Fruit fly (Drosophila melanogaster) whole organism, embryonic: ENCODE results near the gene PIG-T.

Source experiments
- CG10979 ChIP-seq: fragments of 200-800 bp; sonication (Bioruptor generic); optimal IDR thresholded peaks from 2 replicates; lab custom pipeline; 2018; ENCODE audit warnings: missing biosample characterization, mild to moderate bottlenecking, missing genetic modification characterization, moderate library complexity
- CG12769 ChIP-seq: fragments of 200-800 bp; sonication (Bioruptor generic); optimal IDR thresholded peaks from 2 replicates; lab custom pipeline; 2019; ENCODE audit warnings: missing biosample characterization, mild to moderate bottlenecking, missing genetic modification characterization, moderate library complexity
- CG13775 ChIP-seq: fragments of 200-800 bp; sonication (Bioruptor generic); optimal IDR thresholded peaks from 3 replicates; lab custom pipeline; 2017; ENCODE audit warnings: missing biosample characterization, mild to moderate bottlenecking, missing genetic modification characterization
- CG15479 ChIP-seq: fragments of 200-800 bp; sonication (Bioruptor generic); optimal IDR thresholded peaks from 3 replicates; lab custom pipeline; 2019; ENCODE audit warnings: missing biosample characterization, mild to moderate bottlenecking, missing genetic modification characterization, moderate library complexity
- CG17186 ChIP-seq: fragments of 200-800 bp; sonication (Bioruptor generic); optimal IDR thresholded peaks from 3 replicates; lab custom pipeline; 2017; ENCODE audit warnings: missing biosample characterization, missing genetic modification reagents, missing genetic modification characterization
- CG17385 ChIP-seq: fragments of 200-800 bp; sonication (Bioruptor generic); optimal IDR thresholded peaks from 3 replicates; lab custom pipeline; 2018; ENCODE audit warnings: missing biosample characterization, mild to moderate bottlenecking, missing genetic modification characterization
- CG17612 ChIP-seq: fragments of 200-800 bp; sonication (Bioruptor generic); IDR thresholded peaks from 2 replicates; pipeline ENCODE4 v1.3.6; 2022; ENCODE audit warnings: missing biosample characterization, missing genetic modification characterization
- CG17829 ChIP-seq: fragments of 200-800 bp; optimal IDR thresholded peaks from 2 replicates; lab custom pipeline; 2019; ENCODE audit warnings: missing biosample characterization, mild to moderate bottlenecking, missing genetic modification characterization, moderate library complexity
- CG18262 ChIP-seq: fragments of 200-800 bp; optimal IDR thresholded peaks from 3 replicates; lab custom pipeline; 2019; ENCODE audit warnings: missing biosample characterization, mild to moderate bottlenecking, missing genetic modification characterization, moderate library complexity
- CG31365 ChIP-seq: fragments of 200-800 bp; sonication (Bioruptor generic); optimal IDR thresholded peaks from 2 replicates; lab custom pipeline; 2018; ENCODE audit warnings: missing biosample characterization, mild to moderate bottlenecking, missing genetic modification characterization
- CG32767 ChIP-seq: fragments of 200-800 bp; sonication (Bioruptor generic); IDR thresholded peaks from 2 replicates; pipeline ENCODE4 v1.3.6; 2022; ENCODE audit warnings: missing biosample characterization, missing genetic modification characterization
- CG4328 ChIP-seq: fragments of 200-800 bp; sonication (Bioruptor generic); optimal IDR thresholded peaks from 3 replicates; lab custom pipeline; 2017; ENCODE audit warnings: missing biosample characterization, missing genetic modification reagents, missing genetic modification characterization
- CG4360 ChIP-seq: fragments of 200-800 bp; sonication (Bioruptor generic); IDR thresholded peaks from 2 replicates; pipeline ENCODE4 v1.3.6; 2022; ENCODE audit warnings: missing biosample characterization, missing genetic modification characterization
- CG4820 ChIP-seq: fragments of 200-800 bp; sonication (Bioruptor generic); optimal IDR thresholded peaks from 3 replicates; lab custom pipeline; 2016; ENCODE audit warnings: missing biosample characterization, missing genetic modification characterization
- CG6654 ChIP-seq: fragments of 200-800 bp; sonication (Bioruptor generic); optimal IDR thresholded peaks from 2 replicates; lab custom pipeline; 2017; ENCODE audit warnings: missing biosample characterization, mild to moderate bottlenecking, missing genetic modification characterization
- CG7271 ChIP-seq: fragments of 200-800 bp; sonication (Bioruptor generic); optimal IDR thresholded peaks from 2 replicates; lab custom pipeline; 2018; ENCODE audit warnings: missing biosample characterization, mild to moderate bottlenecking, missing genetic modification characterization, moderate library complexity
- CG7987 ChIP-seq: fragments of 200-800 bp; sonication (Bioruptor generic); optimal IDR thresholded peaks from 2 replicates; lab custom pipeline; 2018; ENCODE audit warnings: missing biosample characterization, mild to moderate bottlenecking, missing genetic modification characterization, moderate library complexity
- CG8359 ChIP-seq: fragments of 200-800 bp; sonication (Bioruptor generic); optimal IDR thresholded peaks from 2 replicates; lab custom pipeline; 2017; ENCODE audit warnings: missing biosample characterization, mild to moderate bottlenecking, missing genetic modification characterization, borderline replicate concordance
- CG8765 ChIP-seq: fragments of 200-800 bp; sonication (Bioruptor generic); IDR thresholded peaks from 2 replicates; pipeline ENCODE4 v1.3.6; 2022; ENCODE audit warnings: missing biosample characterization, missing genetic modification characterization
- CG9437 ChIP-seq: fragments of 200-800 bp; sonication (Bioruptor generic); optimal IDR thresholded peaks from 2 replicates; lab custom pipeline; 2018; ENCODE audit warnings: missing biosample characterization, mild to moderate bottlenecking, missing genetic modification characterization
- CG9817 ChIP-seq: fragments of 200-800 bp; sonication (Bioruptor generic); optimal IDR thresholded peaks from 2 replicates; lab custom pipeline; 2018; ENCODE audit warnings: missing biosample characterization, mild to moderate bottlenecking, missing genetic modification characterization, moderate library complexity
- CHES-1-like ChIP-seq: fragments of 200-800 bp; sonication (Bioruptor generic); optimal IDR thresholded peaks from 2 replicates; lab custom pipeline; 2016; ENCODE audit warnings: missing biosample characterization, missing genetic modification characterization
- CoRest ChIP-seq: fragments of 200-800 bp; sonication (Bioruptor generic); optimal IDR thresholded peaks from 3 replicates; lab custom pipeline; 2018; ENCODE audit warnings: missing biosample characterization, mild to moderate bottlenecking, missing genetic modification characterization, moderate library complexity
- D19B ChIP-seq: fragments of 200-800 bp; sonication (Bioruptor generic); optimal IDR thresholded peaks from 2 replicates; lab custom pipeline; 2017; ENCODE audit warnings: missing biosample characterization, mild to moderate bottlenecking, missing genetic modification characterization
- Drgx ChIP-seq: fragments of 200-800 bp; sonication (Bioruptor generic); IDR thresholded peaks from 2 replicates; pipeline ENCODE4 v1.3.6; 2022; ENCODE audit warnings: missing biosample characterization, missing genetic modification characterization
- E2f2 ChIP-seq: fragments of 200-800 bp; sonication (Bioruptor generic); IDR thresholded peaks from 2 replicates; pipeline ENCODE4 v1.3.6; 2022; ENCODE audit warnings: missing biosample characterization, missing genetic modification characterization
- Hey ChIP-seq: fragments of 200-800 bp; sonication (Bioruptor generic); optimal IDR thresholded peaks from 3 replicates; lab custom pipeline; 2018; ENCODE audit warnings: missing biosample characterization, mild to moderate bottlenecking, missing genetic modification characterization
- NC2β ChIP-seq: fragments of 200-800 bp; sonication (Bioruptor generic); optimal IDR thresholded peaks from 2 replicates; lab custom pipeline; 2016; ENCODE audit warnings: missing biosample characterization, missing genetic modification characterization
- Nf-YC ChIP-seq: fragments of 200-800 bp; optimal IDR thresholded peaks from 3 replicates; lab custom pipeline; 2019; ENCODE audit warnings: missing biosample characterization, mild to moderate bottlenecking, missing genetic modification characterization, moderate library complexity
- Stat92E ChIP-seq, 3 experiments: fragments of >200 bp in 2 of 3; fragments of 200-800 bp in 1 of 3; sonication (Bioruptor generic) in 1 of 3; optimal IDR thresholded peaks; 2 replicates each; lab custom pipeline; 2017 to 2019; ENCODE audit warnings: missing biosample characterization in 3 of 3, missing genetic modification characterization in 3 of 3, mild to moderate bottlenecking in 1 of 3, moderate library complexity in 1 of 3
- Tbp ChIP-seq: fragments of >200 bp; optimal IDR thresholded peaks from 2 replicates; lab custom pipeline; 2018; ENCODE audit warnings: missing biosample characterization, missing genetic modification characterization
- cg ChIP-seq: fragments of 200-800 bp; sonication (Bioruptor generic); optimal IDR thresholded peaks from 3 replicates; lab custom pipeline; 2019; ENCODE audit warnings: missing biosample characterization, mild to moderate bottlenecking, missing genetic modification characterization, moderate library complexity
- chinmo ChIP-seq: fragments of 200-800 bp; sonication (Bioruptor generic); IDR thresholded peaks from 4 replicates; pipeline ENCODE4 v1.3.6; 2022; ENCODE audit warnings: missing biosample characterization, missing genetic modification characterization; ENCODE audit not compliant: partially characterized antibody
- exex ChIP-seq: fragments of 200-800 bp; sonication (Bioruptor generic); optimal IDR thresholded peaks from 4 replicates; lab custom pipeline; 2018; ENCODE audit warnings: missing biosample characterization, mild to moderate bottlenecking, missing genetic modification characterization, moderate library complexity
- fu2 ChIP-seq: fragments of 200-800 bp; sonication (Bioruptor generic); optimal IDR thresholded peaks from 2 replicates; lab custom pipeline; 2016; ENCODE audit warnings: missing biosample characterization, missing genetic modification characterization
- gsb ChIP-seq: fragments of 200-800 bp; sonication (Bioruptor generic); IDR thresholded peaks from 2 replicates; pipeline ENCODE4 v1.3.6; 2022; ENCODE audit warnings: missing biosample characterization, missing genetic modification characterization
- hkb ChIP-seq, 2 experiments: fragments of 200-800 bp in 1 of 2; fragments of >200 bp in 1 of 2; sonication (Bioruptor generic) in 1 of 2; IDR thresholded peaks in 1 of 2; optimal IDR thresholded peaks in 1 of 2; 2 replicates each; pipeline versions ENCODE4 v1.3.6 to Lab custom; 2017 to 2022; ENCODE audit warnings: missing biosample characterization in 1 of 2, missing genetic modification characterization in 1 of 2
- jumu ChIP-seq: fragments of 200-800 bp; sonication (Bioruptor generic); optimal IDR thresholded peaks from 3 replicates; lab custom pipeline; 2016; ENCODE audit warnings: missing biosample characterization, missing genetic modification characterization
- kni ChIP-seq: fragments of 200-800 bp; sonication (Bioruptor generic); optimal IDR thresholded peaks from 3 replicates; lab custom pipeline; 2017; ENCODE audit warnings: mild to moderate bottlenecking, missing biosample characterization, missing genetic modification reagents, missing genetic modification characterization
- nom ChIP-seq: fragments of 200-800 bp; sonication (Bioruptor generic); optimal IDR thresholded peaks from 2 replicates; lab custom pipeline; 2017; ENCODE audit warnings: missing biosample characterization, missing genetic modification characterization, mild to moderate bottlenecking, moderate library complexity, missing genetic modification reagents
- pum ChIP-seq: fragments of 200-800 bp; sonication (Bioruptor generic); optimal IDR thresholded peaks from 2 replicates; lab custom pipeline; 2016; ENCODE audit warnings: missing biosample characterization, missing genetic modification characterization
- shn ChIP-seq: fragments of 200-800 bp; sonication (Bioruptor generic); optimal IDR thresholded peaks from 3 replicates; lab custom pipeline; 2016; ENCODE audit warnings: missing biosample characterization, missing genetic modification characterization
- stwl ChIP-seq: fragments of 200-800 bp; sonication (Bioruptor generic); optimal IDR thresholded peaks from 3 replicates; lab custom pipeline; 2018; ENCODE audit warnings: missing biosample characterization, mild to moderate bottlenecking, missing genetic modification characterization, moderate library complexity
- z ChIP-seq: fragments of 200-800 bp; sonication (Bioruptor generic); IDR thresholded peaks from 3 replicates; pipeline ENCODE4 v1.3.6; 2022; ENCODE audit warnings: missing biosample characterization, missing genetic modification characterization
- zen2 ChIP-seq: fragments of 200-800 bp; sonication (Bioruptor generic); IDR thresholded peaks from 3 replicates; pipeline ENCODE4 v1.3.6; 2022; ENCODE audit warnings: missing biosample characterization, missing genetic modification characterization; ENCODE audit not compliant: partially characterized antibody

PIG-T gene

DNA sequence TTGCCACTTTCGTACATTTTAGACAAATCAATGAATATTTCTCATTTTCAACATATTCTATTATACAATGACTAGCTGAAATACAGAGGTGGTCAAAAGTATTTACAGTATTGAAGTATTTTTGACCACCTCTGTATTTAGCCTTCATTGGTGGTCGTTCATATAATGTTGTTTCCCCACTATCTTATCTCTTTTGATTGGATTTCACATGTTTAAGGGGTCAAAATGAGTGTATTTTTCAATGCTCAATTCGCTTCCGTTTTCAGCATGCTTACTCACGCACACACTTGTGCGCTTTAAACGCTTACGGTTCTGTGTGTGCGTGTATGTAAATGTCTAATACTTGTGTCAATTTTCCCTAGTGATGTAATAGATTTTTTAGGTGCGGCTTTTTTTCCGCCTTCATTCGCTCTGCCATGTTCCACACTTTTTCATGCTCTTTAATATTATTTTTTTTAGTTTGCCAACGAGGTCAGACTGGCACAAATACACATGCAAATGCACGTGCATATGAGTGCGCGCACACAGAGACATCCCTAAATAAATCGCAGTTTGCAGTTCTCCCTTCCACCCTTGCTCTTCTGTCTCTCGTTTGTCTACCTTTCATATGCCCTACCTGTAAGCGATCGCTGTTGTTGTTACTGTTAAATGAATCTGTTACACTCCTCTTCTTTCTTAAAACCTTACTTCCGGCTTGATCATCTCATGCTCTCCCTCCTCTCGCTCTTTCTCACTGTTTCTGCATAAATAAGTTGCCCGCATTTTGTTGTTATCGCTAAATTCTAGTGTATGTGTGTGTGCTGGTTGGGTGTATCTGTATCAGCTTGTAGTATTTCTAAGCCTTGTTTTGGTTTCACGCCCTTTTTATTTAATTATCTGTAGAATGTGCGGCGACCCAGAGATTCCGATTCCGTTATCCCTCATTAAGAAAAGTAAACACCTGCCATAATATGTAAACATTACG is 5.4 kb upstream of the PIG-T start (continued):
- TF ChIP-seq CG17385 = peak; percentile 73
- no peak for TF ChIP-seq Drgx (GFP tag; lab: Robert Waterston, UW)
- TF ChIP-seq hkb (optimal IDR thresholded peaks at IDR 0.05; lab: Kevin White, UChicago) = no peak
- TF ChIP-seq hkb (GFP tag; IDR thresholded peaks at IDR 0.05; lab: Robert Waterston, UW) = peak; percentile 7; the same call in 1 of the 2 replicates
- TF ChIP-seq CG9437 (GFP tag; lab: Kevin White, UChicago) = no peak
- peak; percentile 86 for TF ChIP-seq CG15479 (GFP tag; lab: Kevin White, UChicago)
- no peak for TF ChIP-seq E2f2 (GFP tag; lab: Robert Waterston, UW)
- peak; percentile 41 for TF ChIP-seq exex (tag; lab: Kevin White, UChicago)
- TF ChIP-seq CG4360 (GFP tag; lab: Robert Waterston, UW) = peak; percentile 71
- TF ChIP-seq CG17829 = no peak
- no peak for TF ChIP-seq jumu (GFP tag; lab: Kevin White, UChicago)
- 0 out of 2 replicates have a peak, but pooled peaks have one; percentile 11 for TF ChIP-seq CG32767 (GFP tag; lab: Robert Waterston, UW)
- TF ChIP-seq CG8765 (GFP tag; lab: Robert Waterston, UW) = 0 out of 2 replicates have a peak, but pooled peaks have one; percentile 7
- TF ChIP-seq nom = peak; percentile 22
- peak; percentile 26 for TF ChIP-seq CG7987
- peak; percentile 23 for TF ChIP-seq CG12769 (tag; lab: Kevin White, UChicago)
- peak; percentile 73 for TF ChIP-seq kni (GFP tag; lab: Kevin White, UChicago)
- TF ChIP-seq Nf-YC (tag; lab: Kevin White, UChicago) = peak; percentile 31
- no peak for TF ChIP-seq stwl (tag; lab: Kevin White, UChicago)
- TF ChIP-seq chinmo (GFP tag; lab: Robert Waterston, UW) = peak; percentile 92

DNA sequence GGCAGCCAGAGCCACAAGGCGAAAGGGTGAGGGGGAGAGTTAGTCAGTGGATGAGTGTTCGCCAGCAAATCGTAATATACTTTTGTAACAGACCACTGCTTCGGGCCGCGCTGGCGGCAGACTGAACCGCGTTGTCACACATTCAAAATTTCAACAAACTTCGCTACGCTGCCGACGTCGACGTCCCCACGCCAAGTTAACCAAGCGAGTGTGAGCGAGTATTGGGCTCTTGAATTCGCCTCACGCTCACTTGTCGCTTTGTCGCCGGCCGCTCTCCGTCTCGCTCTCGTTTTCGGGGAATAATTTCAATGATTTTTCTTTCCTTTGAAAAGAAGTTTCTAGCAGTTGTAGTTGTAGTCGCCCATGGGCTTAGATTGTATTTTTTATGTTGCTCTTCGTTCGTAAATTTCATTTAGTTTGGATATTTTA is 4.5 kb upstream of the PIG-T start, which contains the start of gene lawc:
Gene lawc (minus strand): TSS at position 127 of the 429 bp plus-strand sequence.
- peak; percentile 86 for TF ChIP-seq Drgx (GFP tag; lab: Robert Waterston, UW)
- peak; percentile 31 for TF ChIP-seq CG13775
- no peak for TF ChIP-seq CG7271 (tag; lab: Kevin White, UChicago)
- no peak for TF ChIP-seq CG18262 (tag; lab: Kevin White, UChicago)
- no peak for TF ChIP-seq CG9817
- no peak for TF ChIP-seq D19B (GFP tag; lab: Kevin White, UChicago)
- no peak for TF ChIP-seq CG4820
- no peak for TF ChIP-seq CG17186 (GFP tag; lab: Kevin White, UChicago)
- TF ChIP-seq shn = no peak
- TF ChIP-seq Tbp (GFP tag; lab: Kevin White, UChicago) = no peak
- TF ChIP-seq cg = peak; percentile 52
- peak; percentile 27 for TF ChIP-seq CG8359 (GFP tag; lab: Kevin White, UChicago)
- no peak for TF ChIP-seq z (GFP tag; lab: Robert Waterston, UW)
- TF ChIP-seq Stat92E (GFP tag; optimal IDR thresholded peaks at IDR 0.05; lab: Kevin White, UChicago) = peak in 1 of 3 experiments; percentile 36
- no peak for TF ChIP-seq CG6654 (GFP tag; lab: Kevin White, UChicago)
- TF ChIP-seq CG10979 (tag; lab: Kevin White, UChicago) = peak; percentile 1
- TF ChIP-seq gsb (GFP tag; lab: Robert Waterston, UW) = peak; percentile 53
- TF ChIP-seq CG4328 (GFP tag; lab: Kevin White, UChicago) = peak; percentile 57
- no peak for TF ChIP-seq fu2
- no peak for TF ChIP-seq CoRest (tag; lab: Kevin White, UChicago)
- TF ChIP-seq NC2β (GFP tag; lab: Kevin White, UChicago) = peak; percentile 12
- no peak for TF ChIP-seq pum (GFP tag; lab: Kevin White, UChicago)
- TF ChIP-seq CHES-1-like (GFP tag; lab: Kevin White, UChicago) = peak; percentile 20
- no peak for TF ChIP-seq CG17612 (GFP tag; lab: Robert Waterston, UW)
- peak; percentile 16 for TF ChIP-seq Hey
- TF ChIP-seq zen2 = no peak; the same call in 2 of the 3 replicates
- TF ChIP-seq CG31365 (tag; lab: Kevin White, UChicago) = peak; percentile 53
